Fruit fly (Drosophila melanogaster): ENCODE results near the gene Mob2.

Mob2 gene

dm6 chr3L:11534391-11535246 lies 27.4 kb downstream of the Mob2 start:
- TF ChIP-seq Dll (optimal IDR thresholded peaks at IDR 0.05) (no peak), usp (GFP tag; optimal IDR thresholded peaks at IDR 0.05) (no peak), EcR (GFP tag; optimal IDR thresholded peaks at IDR 0.05) (no peak), CG8478 (optimal IDR thresholded peaks at IDR 0.05) (no peak), psq (optimal IDR thresholded peaks at IDR 0.05) (no peak), pan (optimal IDR thresholded peaks at IDR 0.05) (no peak)

- no peak for TF ChIP-seq EcR (GFP tag; optimal IDR thresholded peaks at IDR 0.05)
- no peak for TF ChIP-seq psq (optimal IDR thresholded peaks at IDR 0.05)
- no peak for TF ChIP-seq pan (optimal IDR thresholded peaks at IDR 0.05)
- no peak for TF ChIP-seq Dll (optimal IDR thresholded peaks at IDR 0.05)
- no peak for TF ChIP-seq usp (GFP tag; optimal IDR thresholded peaks at IDR 0.05)
- no peak for TF ChIP-seq CG8478 (optimal IDR thresholded peaks at IDR 0.05)
Measured at dm6 chr3L:11533704-11534319, 28.2 kb downstream of the Mob2 start.

- TF ChIP-seq psq (optimal IDR thresholded peaks at IDR 0.05), result no peak
- TF ChIP-seq Dll (optimal IDR thresholded peaks at IDR 0.05), result no peak
- no peak for TF ChIP-seq EcR (GFP tag; optimal IDR thresholded peaks at IDR 0.05)
- TF ChIP-seq CG8478 (optimal IDR thresholded peaks at IDR 0.05), result no peak
- TF ChIP-seq usp (GFP tag; optimal IDR thresholded peaks at IDR 0.05), result no peak
- TF ChIP-seq pan (optimal IDR thresholded peaks at IDR 0.05), result no peak
Measured at dm6 chr3L:11531994-11532732, 29.9 kb downstream of the Mob2 start.

- no peak for TF ChIP-seq usp (GFP tag; optimal IDR thresholded peaks at IDR 0.05)
- no peak for TF ChIP-seq psq (optimal IDR thresholded peaks at IDR 0.05)
- no peak for TF ChIP-seq pan (optimal IDR thresholded peaks at IDR 0.05)
- no peak for TF ChIP-seq EcR (GFP tag; optimal IDR thresholded peaks at IDR 0.05)
- no peak for TF ChIP-seq Dll (optimal IDR thresholded peaks at IDR 0.05)
- no peak for TF ChIP-seq CG8478 (optimal IDR thresholded peaks at IDR 0.05)
Measured at dm6 chr3L:11531300-11531699, 30.7 kb downstream of the Mob2 start.

- TF ChIP-seq EcR (GFP tag; optimal IDR thresholded peaks at IDR 0.05), result no peak
- no peak for TF ChIP-seq usp (GFP tag; optimal IDR thresholded peaks at IDR 0.05)
- no peak for TF ChIP-seq psq (optimal IDR thresholded peaks at IDR 0.05)
- no peak for TF ChIP-seq CG8478 (optimal IDR thresholded peaks at IDR 0.05)
- TF ChIP-seq pan (optimal IDR thresholded peaks at IDR 0.05), result no peak
- TF ChIP-seq Dll (optimal IDR thresholded peaks at IDR 0.05), result no peak
Measured at dm6 chr3L:11530370-11530769, 31.7 kb downstream of the Mob2 start.

dm6 chr3L:11529707-11530106 lies 32.3 kb downstream of the Mob2 start:
- TF ChIP-seq pan (optimal IDR thresholded peaks at IDR 0.05), result no peak
- no peak for TF ChIP-seq Dll (optimal IDR thresholded peaks at IDR 0.05)

dm6 chr3L:11528397-11528923 lies 33.6 kb downstream of the Mob2 start:
- TF ChIP-seq usp (GFP tag; optimal IDR thresholded peaks at IDR 0.05) (no peak), psq (optimal IDR thresholded peaks at IDR 0.05) (no peak), pan (optimal IDR thresholded peaks at IDR 0.05) (no peak), Dll (optimal IDR thresholded peaks at IDR 0.05) (no peak), CG8478 (optimal IDR thresholded peaks at IDR 0.05) (no peak), EcR (GFP tag; optimal IDR thresholded peaks at IDR 0.05) (no peak)

- TF ChIP-seq CG8478 (optimal IDR thresholded peaks at IDR 0.05) (no peak), psq (optimal IDR thresholded peaks at IDR 0.05) (no peak), Dll (optimal IDR thresholded peaks at IDR 0.05) (no peak), EcR (GFP tag; optimal IDR thresholded peaks at IDR 0.05) (no peak), pan (optimal IDR thresholded peaks at IDR 0.05) (no peak), usp (GFP tag; optimal IDR thresholded peaks at IDR 0.05) (no peak)
Measured at dm6 chr3L:11526644-11527184, 35.3 kb downstream of the Mob2 start.

dm6 chr3L:11525765-11526164 lies 36.3 kb downstream of the Mob2 start:
- TF ChIP-seq Dll (optimal IDR thresholded peaks at IDR 0.05) (no peak), usp (GFP tag; optimal IDR thresholded peaks at IDR 0.05) (no peak), psq (optimal IDR thresholded peaks at IDR 0.05) (no peak), CG8478 (optimal IDR thresholded peaks at IDR 0.05) (no peak), EcR (GFP tag; optimal IDR thresholded peaks at IDR 0.05) (no peak), pan (optimal IDR thresholded peaks at IDR 0.05) (no peak)

- TF ChIP-seq usp (GFP tag; optimal IDR thresholded peaks at IDR 0.05) (no peak), CG8478 (optimal IDR thresholded peaks at IDR 0.05) (no peak), EcR (GFP tag; optimal IDR thresholded peaks at IDR 0.05) (no peak)
Measured at dm6 chr3L:11523286-11523685, 38.7 kb downstream of the Mob2 start.

dm6 chr3L:11522613-11523012 lies 39.4 kb downstream of the Mob2 start, which contains the start of the genes CG11714 and Fuca:
Gene CG11714 (minus strand): TSS chr3L:11522713.
Gene Fuca (minus strand): TSS chr3L:11522713.
- TF ChIP-seq psq (optimal IDR thresholded peaks at IDR 0.05), result no peak
- no peak for TF ChIP-seq EcR (GFP tag; optimal IDR thresholded peaks at IDR 0.05)
- no peak for TF ChIP-seq usp (GFP tag; optimal IDR thresholded peaks at IDR 0.05)
- no peak for TF ChIP-seq Dll (optimal IDR thresholded peaks at IDR 0.05)
- TF ChIP-seq CG8478 (optimal IDR thresholded peaks at IDR 0.05), result no peak
- no peak for TF ChIP-seq pan (optimal IDR thresholded peaks at IDR 0.05)

Data from whole organism.